Fruit fly (Drosophila melanogaster) whole organism, embryonic: ENCODE measurements around the gene cert.
A peak's percentile ranks its signal among the peaks of the same experiment; 100 is the strongest.

Experiments
- Awh ChIP-seq: fragments of 200-800 bp; sonication (Bioruptor generic); IDR thresholded peaks from 2 replicates; pipeline ENCODE4, ENCODE4 v1.3.6; 2022; ENCODE audit warnings: missing biosample characterization, missing genetic modification characterization
- BEAF-32 ChIP-seq: fragments of 200-800 bp; sonication (Bioruptor generic); optimal IDR thresholded peaks from 3 replicates; lab custom pipeline; 2017; ENCODE audit warnings: missing biosample characterization, missing genetic modification characterization, mild to moderate bottlenecking, moderate library complexity, missing genetic modification reagents
- CG10543 ChIP-seq: fragments of 200-800 bp; sonication (Bioruptor generic); optimal IDR thresholded peaks from 3 replicates; lab custom pipeline; 2017; ENCODE audit warnings: missing biosample characterization, mild to moderate bottlenecking, missing genetic modification characterization, moderate library complexity
- CG11695 ChIP-seq: fragments of 200-800 bp; sonication (Bioruptor generic); IDR thresholded peaks from 3 replicates; pipeline ENCODE4 v1.3.6; 2022; ENCODE audit warnings: missing biosample characterization, missing genetic modification characterization
- CG11723 ChIP-seq: fragments of 200-800 bp; sonication (Bioruptor generic); optimal IDR thresholded peaks from 2 replicates; lab custom pipeline; 2017; ENCODE audit warnings: missing biosample characterization, mild to moderate bottlenecking, missing genetic modification characterization
- CG12219 ChIP-seq: fragments of 200-800 bp; sonication (Bioruptor generic); optimal IDR thresholded peaks from 3 replicates; lab custom pipeline; 2018; ENCODE audit warnings: missing biosample characterization, mild to moderate bottlenecking, missing genetic modification characterization
- CG12391 ChIP-seq: fragments of 200-800 bp; sonication (Bioruptor generic); optimal IDR thresholded peaks from 3 replicates; lab custom pipeline; 2018; ENCODE audit warnings: missing biosample characterization, mild to moderate bottlenecking, missing genetic modification characterization, moderate library complexity
- CG12769 ChIP-seq: fragments of 200-800 bp; sonication (Bioruptor generic); optimal IDR thresholded peaks from 2 replicates; lab custom pipeline; 2019; ENCODE audit warnings: missing biosample characterization, mild to moderate bottlenecking, missing genetic modification characterization, moderate library complexity
- CG13296 ChIP-seq: fragments of 200-800 bp; sonication (Bioruptor generic); optimal IDR thresholded peaks from 3 replicates; lab custom pipeline; 2018; ENCODE audit warnings: missing biosample characterization, mild to moderate bottlenecking, missing genetic modification characterization
- CG1529 ChIP-seq: fragments of 200-800 bp; sonication (Bioruptor generic); optimal IDR thresholded peaks from 3 replicates; lab custom pipeline; 2018; ENCODE audit warnings: missing biosample characterization, missing genetic modification characterization
- CG17802 ChIP-seq: fragments of 200-800 bp; sonication (Bioruptor generic); optimal IDR thresholded peaks from 2 replicates; lab custom pipeline; 2018; ENCODE audit warnings: missing biosample characterization, mild to moderate bottlenecking, missing genetic modification characterization, moderate library complexity
- CG18011 ChIP-seq: fragments of 200-800 bp; sonication (Bioruptor generic); optimal IDR thresholded peaks from 2 replicates; lab custom pipeline; 2017; ENCODE audit warnings: missing biosample characterization, missing genetic modification characterization, mild to moderate bottlenecking, moderate library complexity, missing genotype
- CG3163 ChIP-seq: fragments of 200-800 bp; sonication (Bioruptor generic); optimal IDR thresholded peaks from 3 replicates; lab custom pipeline; 2016; ENCODE audit warnings: missing biosample characterization, missing genetic modification characterization
- CG32532 ChIP-seq: fragments of 200-800 bp; sonication (Bioruptor generic); IDR thresholded peaks from 2 replicates; pipeline ENCODE4 v1.3.6; 2022; ENCODE audit warnings: missing biosample characterization, missing genetic modification characterization
- CG33213 ChIP-seq: fragments of 200-800 bp; sonication (Bioruptor generic); optimal IDR thresholded peaks from 3 replicates; lab custom pipeline; 2016; ENCODE audit warnings: missing biosample characterization, missing genetic modification characterization
- CG33557 ChIP-seq: fragments of 200-800 bp; sonication (Bioruptor generic); optimal IDR thresholded peaks from 2 replicates; lab custom pipeline; 2019; ENCODE audit warnings: missing biosample characterization, mild to moderate bottlenecking, missing genetic modification characterization, moderate library complexity
- CG4360 ChIP-seq: fragments of 200-800 bp; sonication (Bioruptor generic); IDR thresholded peaks from 2 replicates; pipeline ENCODE4 v1.3.6; 2022; ENCODE audit warnings: missing biosample characterization, missing genetic modification characterization
- CG4424 ChIP-seq: fragments of 200-800 bp; sonication (Bioruptor generic); optimal IDR thresholded peaks from 3 replicates; lab custom pipeline; 2016; ENCODE audit warnings: missing biosample characterization, missing genetic modification characterization
- CG4707 ChIP-seq: fragments of 200-800 bp; sonication (Bioruptor generic); optimal IDR thresholded peaks from 2 replicates; lab custom pipeline; 2018; ENCODE audit warnings: missing biosample characterization, mild to moderate bottlenecking, missing genetic modification characterization, moderate library complexity
- CG6791 ChIP-seq: fragments of 200-800 bp; sonication (Bioruptor generic); IDR thresholded peaks from 3 replicates; pipeline ENCODE4 v1.3.6; 2022; ENCODE audit warnings: missing biosample characterization, missing genetic modification characterization; ENCODE audit not compliant: partially characterized antibody
- Dek ChIP-seq: fragments of 200-800 bp; sonication (Bioruptor generic); optimal IDR thresholded peaks from 3 replicates; lab custom pipeline; 2019; ENCODE audit warnings: missing biosample characterization, mild to moderate bottlenecking, missing genetic modification characterization, moderate library complexity
- Dfd ChIP-seq, 2 experiments: fragments of >200 bp; optimal IDR thresholded peaks; 2 replicates each; lab custom pipeline; 2017; ENCODE audit warnings: missing biosample characterization in 2 of 2, missing genetic modification characterization in 2 of 2
- Dip2 ChIP-seq: fragments of 200-800 bp; sonication (Bioruptor generic); IDR thresholded peaks from 2 replicates; pipeline ENCODE4 v1.3.6; 2022; ENCODE audit warnings: missing biosample characterization, missing genetic modification characterization
- Dip3 ChIP-seq: fragments of 200-800 bp; sonication (Bioruptor generic); optimal IDR thresholded peaks from 3 replicates; lab custom pipeline; 2016; ENCODE audit warnings: missing biosample characterization, missing genetic modification characterization
- Dref ChIP-seq: fragments of 200-800 bp; sonication (Bioruptor generic); IDR thresholded peaks from 2 replicates; pipeline ENCODE4 v1.3.6; 2022; ENCODE audit warnings: missing biosample characterization, missing genetic modification characterization
- Ets97D ChIP-seq: fragments of 200-800 bp; sonication (Bioruptor generic); optimal IDR thresholded peaks from 3 replicates; lab custom pipeline; 2016; ENCODE audit warnings: missing biosample characterization, missing genetic modification characterization
- HLH54F ChIP-seq: fragments of 200-800 bp; sonication (Bioruptor generic); optimal IDR thresholded peaks from 3 replicates; lab custom pipeline; 2016; ENCODE audit warnings: missing biosample characterization, missing genetic modification characterization
- Hsf ChIP-seq: fragments of 200-800 bp; sonication (Bioruptor generic); optimal IDR thresholded peaks from 3 replicates; lab custom pipeline; 2016; ENCODE audit warnings: missing biosample characterization, missing genetic modification characterization
- Lim3 ChIP-seq: fragments of 200-800 bp; sonication (Bioruptor generic); IDR thresholded peaks from 2 replicates; pipeline ENCODE4 v1.3.6; 2022; ENCODE audit warnings: missing biosample characterization, missing genetic modification characterization
- Pdp1 ChIP-seq, 2 experiments: fragments of 200-800 bp; sonication (Bioruptor generic); optimal IDR thresholded peaks; 3 replicates each; lab custom pipeline; 2016; ENCODE audit warnings: missing biosample characterization in 2 of 2, missing genetic modification characterization in 2 of 2, mild to moderate bottlenecking in 1 of 2, moderate library complexity in 1 of 2
- Sin3A ChIP-seq: fragments of >200 bp; optimal IDR thresholded peaks from 2 replicates; lab custom pipeline; 2018
- Sry-δ ChIP-seq: fragments of 200-800 bp; sonication (Bioruptor generic); optimal IDR thresholded peaks from 2 replicates; lab custom pipeline; 2016; ENCODE audit warnings: missing biosample characterization, missing genetic modification characterization
- Xrp1 ChIP-seq: fragments of 200-800 bp; sonication (Bioruptor generic); IDR thresholded peaks from 2 replicates; pipeline ENCODE4 v1.3.6; 2022; ENCODE audit warnings: missing biosample characterization, missing genetic modification characterization
- YL-1 ChIP-seq: fragments of 200-800 bp; sonication (Bioruptor generic); optimal IDR thresholded peaks from 3 replicates; lab custom pipeline; 2017; ENCODE audit warnings: missing biosample characterization, mild to moderate bottlenecking, missing genetic modification characterization
- az2 ChIP-seq: fragments of 200-800 bp; sonication (Bioruptor generic); optimal IDR thresholded peaks from 3 replicates; lab custom pipeline; 2016; ENCODE audit warnings: missing biosample characterization, missing genetic modification characterization
- bcd ChIP-seq: fragments of 200-800 bp; sonication (Bioruptor generic); optimal IDR thresholded peaks from 2 replicates; lab custom pipeline; 2017; ENCODE audit warnings: missing biosample characterization, mild to moderate bottlenecking, missing genetic modification characterization
- bigmax ChIP-seq: fragments of 200-800 bp; sonication (Bioruptor generic); optimal IDR thresholded peaks from 2 replicates; lab custom pipeline; 2018; ENCODE audit warnings: missing biosample characterization, mild to moderate bottlenecking, missing genetic modification characterization
- cg ChIP-seq: fragments of 200-800 bp; sonication (Bioruptor generic); optimal IDR thresholded peaks from 3 replicates; lab custom pipeline; 2019; ENCODE audit warnings: missing biosample characterization, mild to moderate bottlenecking, missing genetic modification characterization, moderate library complexity
- dmrt11E ChIP-seq: fragments of 200-800 bp; sonication (Bioruptor generic); optimal IDR thresholded peaks from 3 replicates; lab custom pipeline; 2018; ENCODE audit warnings: missing biosample characterization, mild to moderate bottlenecking, missing genetic modification characterization, moderate library complexity
- exex ChIP-seq: fragments of 200-800 bp; sonication (Bioruptor generic); optimal IDR thresholded peaks from 4 replicates; lab custom pipeline; 2018; ENCODE audit warnings: missing biosample characterization, mild to moderate bottlenecking, missing genetic modification characterization, moderate library complexity
- ftz-f1 ChIP-seq: fragments of 200-800 bp; sonication (Bioruptor generic); optimal IDR thresholded peaks from 2 replicates; lab custom pipeline; 2016; ENCODE audit warnings: missing biosample characterization, missing genetic modification characterization
- gro ChIP-seq: fragments of 200-800 bp; sonication (Bioruptor generic); optimal IDR thresholded peaks from 2 replicates; lab custom pipeline; 2016; ENCODE audit warnings: missing biosample characterization, missing genetic modification characterization
- hkb ChIP-seq, 2 experiments: fragments of 200-800 bp in 1 of 2; fragments of >200 bp in 1 of 2; sonication (Bioruptor generic) in 1 of 2; IDR thresholded peaks in 1 of 2; optimal IDR thresholded peaks in 1 of 2; 2 replicates each; pipeline versions ENCODE4 v1.3.6 to Lab custom; 2017 to 2022; ENCODE audit warnings: missing biosample characterization in 1 of 2, missing genetic modification characterization in 1 of 2
- ind ChIP-seq: fragments of 200-800 bp; sonication (Bioruptor generic); optimal IDR thresholded peaks from 3 replicates; lab custom pipeline; 2016; ENCODE audit warnings: missing biosample characterization, missing genetic modification characterization
- lola ChIP-seq, 3 experiments: fragments of >200 bp in 2 of 3; fragments of 200-800 bp in 1 of 3; sonication (Bioruptor generic) in 1 of 3; optimal IDR thresholded peaks; 2 replicates each; lab custom pipeline; 2017 to 2019; ENCODE audit warnings: missing biosample characterization in 3 of 3, missing genetic modification characterization in 3 of 3, mild to moderate bottlenecking in 1 of 3, moderate library complexity in 1 of 3
- mam ChIP-seq: fragments of 200-800 bp; sonication (Bioruptor generic); optimal IDR thresholded peaks from 3 replicates; lab custom pipeline; 2016; ENCODE audit warnings: missing biosample characterization, missing genetic modification characterization
- rib ChIP-seq: fragments of 200-800 bp; sonication (Bioruptor generic); IDR thresholded peaks from 2 replicates; pipeline ENCODE4 v1.3.6; 2022; ENCODE audit warnings: missing biosample characterization, missing genetic modification characterization
- sisA ChIP-seq: fragments of 200-800 bp; sonication (Bioruptor generic); IDR thresholded peaks from 2 replicates; pipeline ENCODE4 v1.3.6; 2022; ENCODE audit warnings: missing biosample characterization, missing genetic modification characterization

Gene cert

DNA sequence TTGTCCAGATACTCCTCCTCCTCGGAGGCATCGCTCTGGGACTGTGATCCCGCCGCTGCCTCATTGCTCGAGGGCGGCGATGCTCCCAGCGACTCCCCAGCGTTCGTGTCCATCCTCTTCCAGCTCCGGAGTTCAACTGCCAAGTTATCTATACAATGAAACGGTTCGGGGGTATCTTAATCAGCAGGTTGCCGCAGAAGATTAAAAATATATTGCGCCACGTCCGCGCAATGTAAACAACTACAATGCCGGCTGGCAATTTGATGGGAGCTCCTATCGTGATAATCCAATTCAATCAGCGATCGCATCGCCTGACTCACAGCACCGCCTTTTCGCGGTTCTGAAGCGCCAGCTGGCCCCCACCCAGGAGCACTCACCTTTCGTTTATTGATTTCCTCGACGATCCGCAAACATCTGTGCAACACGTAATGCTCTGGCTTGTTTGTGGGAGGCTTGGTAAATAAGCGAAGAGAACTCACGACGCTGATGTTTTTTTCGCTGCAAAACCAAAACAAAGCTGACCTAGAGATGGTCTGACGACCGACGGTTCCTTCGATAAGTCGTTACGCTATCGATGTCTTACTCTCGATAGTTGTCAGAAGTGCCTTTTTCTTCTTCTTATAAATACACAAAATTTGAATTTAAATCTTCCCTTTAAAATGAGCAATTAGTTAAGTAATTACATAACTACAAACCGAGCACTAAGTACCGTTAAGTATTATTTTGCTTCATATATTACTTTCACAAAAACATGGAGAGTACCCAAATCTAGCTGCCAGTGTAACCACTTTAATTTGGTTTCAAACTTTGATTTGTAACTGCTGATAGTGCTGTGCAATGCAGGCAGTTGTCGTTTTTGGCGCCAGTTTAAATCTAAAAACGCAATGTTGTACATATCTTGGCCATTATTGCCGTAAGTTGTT lies at the start of gene cert (continued):
- TF ChIP-seq CG33557 (GFP tag; lab: Kevin White, UChicago) (no peak), az2 (GFP tag; lab: Kevin White, UChicago) (no peak), Pdp1 (GFP tag; optimal IDR thresholded peaks at IDR 0.05; lab: Kevin White, UChicago) (peak in 1 of 2 experiments; percentile 74), rib (no peak), CG4424 (GFP tag; lab: Kevin White, UChicago) (peak; percentile 43), BEAF-32 (GFP tag; lab: Kevin White, UChicago) (peak; percentile 93), Sin3A (lab: Kevin White, UChicago) (peak; percentile 94), CG10543 (GFP tag; lab: Kevin White, UChicago) (peak; percentile 36), CG3163 (GFP tag; lab: Kevin White, UChicago) (peak; percentile 3), CG33213 (GFP tag; lab: Kevin White, UChicago) (peak; percentile 17), ftz-f1 (GFP tag; lab: Kevin White, UChicago) (no peak), CG12391 (peak; percentile 36), Ets97D (GFP tag; lab: Kevin White, UChicago) (peak; percentile 65), gro (GFP tag; lab: Kevin White, UChicago) (peak; percentile 23), Xrp1 (GFP tag; lab: Robert Waterston, UW) (0 out of 2 replicates have a peak, but pooled peaks have one; percentile 14), CG11695 (GFP tag; lab: Robert Waterston, UW) (0 out of 3 replicates have a peak, but pooled peaks have one; percentile 40), lola (GFP tag; optimal IDR thresholded peaks at IDR 0.05; lab: Kevin White, UChicago) (peak in 1 of 3 experiments; percentile 15), Dfd (GFP tag; optimal IDR thresholded peaks at IDR 0.05; lab: Kevin White, UChicago) (no peak), CG13296 (GFP tag; lab: Kevin White, UChicago) (peak; percentile 8), CG11723 (GFP tag; lab: Kevin White, UChicago) (no peak), CG12769 (peak; percentile 24), CG17802 (no peak), CG1529 (GFP tag; lab: Kevin White, UChicago) (no peak), bcd (GFP tag; lab: Kevin White, UChicago) (peak; percentile 18), hkb (optimal IDR thresholded peaks at IDR 0.05; lab: Kevin White, UChicago) (peak; percentile 77), hkb (GFP tag; IDR thresholded peaks at IDR 0.05; lab: Robert Waterston, UW) (no peak), ind (GFP tag; lab: Kevin White, UChicago) (peak; percentile 10), CG18011 (GFP tag; lab: Kevin White, UChicago) (no peak), YL-1 (GFP tag; lab: Kevin White, UChicago) (peak; percentile 52), Dip2 (no peak), Sry-δ (GFP tag; lab: Kevin White, UChicago) (peak; percentile 98), dmrt11E (tag; lab: Kevin White, UChicago) (no peak), Lim3 (GFP tag; lab: Robert Waterston, UW) (no peak), CG4707 (no peak), bigmax (GFP tag; lab: Kevin White, UChicago) (no peak), CG32532 (no peak), Awh (GFP tag; lab: Robert Waterston, UW) (0 out of 2 replicates have a peak, but pooled peaks have one; percentile 25), CG6791 (GFP tag; lab: Robert Waterston, UW) (peak; percentile 89), mam (GFP tag; lab: Kevin White, UChicago) (peak; percentile 53), CG4360 (no peak), cg (GFP tag; lab: Kevin White, UChicago) (no peak), Dek (tag; lab: Kevin White, UChicago) (no peak), sisA (no peak), exex (tag; lab: Kevin White, UChicago) (peak; percentile 67), HLH54F (GFP tag; lab: Kevin White, UChicago) (no peak), CG12219 (GFP tag; lab: Kevin White, UChicago) (no peak), Hsf (GFP tag; lab: Kevin White, UChicago) (peak; percentile 34), Dref (GFP tag; lab: Robert Waterston, UW) (peak; percentile 91), Dip3 (GFP tag; lab: Kevin White, UChicago) (peak; percentile 22)
